Worm (Caenorhabditis elegans) whole organism, L4/young adult: ENCODE results near the gene ubc-24.

Experiments used
- W03F9.2 ChIP-seq: fragments of 150-350 bp; optimal IDR thresholded peaks from 2 replicates; lab custom pipeline; 2014; ENCODE audit warnings: missing biosample characterization, missing genetic modification characterization
- dao-5 ChIP-seq: sonication (generic microtip); optimal IDR thresholded peaks from 2 replicates; lab custom pipeline; 2016; ENCODE audit warnings: missing genotype, missing genetic modification characterization, moderate library complexity, missing compliant biosample characterization
- him-1 ChIP-seq: sonication (generic microtip); optimal IDR thresholded peaks from 2 replicates; lab custom pipeline; 2016; ENCODE audit warnings: missing genotype, missing genetic modification reagents, missing genetic modification characterization, missing compliant biosample characterization

DNA sequence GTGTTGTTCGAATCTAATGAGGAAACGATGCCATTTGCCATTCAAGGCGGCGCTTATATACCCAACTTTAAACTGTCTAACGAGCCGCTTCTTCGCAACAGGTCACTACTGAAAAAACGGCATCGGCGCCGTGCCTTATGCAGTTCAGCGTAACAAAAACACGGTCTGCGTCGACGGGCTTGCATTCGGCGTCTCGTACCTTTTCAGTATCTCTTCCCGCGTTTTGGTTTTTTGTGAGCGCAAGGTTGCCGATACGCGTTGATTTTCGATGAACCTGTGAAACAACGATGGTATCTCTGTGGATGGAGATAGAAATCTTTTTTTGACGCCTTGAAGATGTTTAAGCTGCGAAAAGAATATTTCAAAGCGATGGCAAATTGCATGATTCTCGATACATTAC lies 46.1 kb upstream of the ubc-24 start, which contains the start of gene col-77:
- TF ChIP-seq him-1 (no peak), dao-5 (tag; lab: Kevin White, UChicago) (no peak), W03F9.2 (tag; lab: Kevin White, UChicago) (no peak)
